Worm (Caenorhabditis elegans) whole organism, mixed stage, embryonic: ENCODE results near the gene C46F2.1.
A peak's percentile ranks its signal among the peaks of the same experiment; 100 is the strongest.

Experiments used
- M03D4.4 ChIP-seq: sonication (generic microtip); optimal IDR thresholded peaks from 2 replicates; lab custom pipeline; 2017; ENCODE audit warnings: mild to moderate bottlenecking, missing genetic modification characterization, missing compliant biosample characterization
- bed-3 ChIP-seq: fragments of 200-800 bp; sonication (Bioruptor generic); optimal IDR thresholded peaks from 3 replicates; lab custom pipeline; 2018; ENCODE audit warnings: mild to moderate bottlenecking, missing genetic modification characterization, moderate library complexity, missing compliant biosample characterization
- blmp-1 ChIP-seq: fragments of 150-350 bp; optimal IDR thresholded peaks from 2 replicates; lab custom pipeline; 2014; ENCODE audit warnings: missing biosample characterization, missing genetic modification characterization
- ceh-39 ChIP-seq: fragments of 150-350 bp; optimal IDR thresholded peaks from 2 replicates; lab custom pipeline; 2014; ENCODE audit warnings: missing biosample characterization, missing genetic modification characterization
- ceh-43 ChIP-seq: fragments of 200-800 bp; sonication (Bioruptor generic); optimal IDR thresholded peaks from 2 replicates; lab custom pipeline; 2018; ENCODE audit warnings: mild to moderate bottlenecking, missing genetic modification characterization, moderate library complexity, missing compliant biosample characterization
- ceh-83 ChIP-seq: fragments of 200-800 bp; sonication (Bioruptor generic); optimal IDR thresholded peaks from 2 replicates; lab custom pipeline; 2018; ENCODE audit warnings: mild to moderate bottlenecking, missing genetic modification characterization, missing compliant biosample characterization
- ces-1 ChIP-seq: fragments of 150-350 bp; optimal IDR thresholded peaks from 2 replicates; lab custom pipeline; 2014; ENCODE audit warnings: missing biosample characterization, missing genetic modification reagents, missing genetic modification characterization
- cnd-1 ChIP-seq: fragments of 200-800 bp; sonication (Bioruptor generic); optimal IDR thresholded peaks from 2 replicates; lab custom pipeline; 2018; ENCODE audit warnings: mild to moderate bottlenecking, missing genetic modification characterization, missing compliant biosample characterization
- drap-1 ChIP-seq: fragments of 200-800 bp; sonication (Bioruptor generic); optimal IDR thresholded peaks from 3 replicates; lab custom pipeline; 2018; ENCODE audit warnings: mild to moderate bottlenecking, missing genetic modification characterization, missing compliant biosample characterization
- elt-1 ChIP-seq: sonication (generic microtip); optimal IDR thresholded peaks from 2 replicates; lab custom pipeline; 2017; ENCODE audit warnings: missing genetic modification characterization, mild to moderate bottlenecking, missing compliant biosample characterization, antibody characterized with exemption, moderate library complexity, borderline replicate concordance; ENCODE audit not compliant: insufficient read depth
- elt-3 ChIP-seq: fragments of 150-350 bp; optimal IDR thresholded peaks from 2 replicates; lab custom pipeline; 2014; ENCODE audit warnings: missing biosample characterization, missing genetic modification characterization
- flh-1 ChIP-seq: fragments of 200-800 bp; sonication (Bioruptor generic); optimal IDR thresholded peaks from 2 replicates; lab custom pipeline; 2018; ENCODE audit warnings: mild to moderate bottlenecking, missing genetic modification characterization, moderate library complexity, missing compliant biosample characterization
- ham-2 ChIP-seq: fragments of 200-800 bp; sonication (Bioruptor generic); optimal IDR thresholded peaks from 2 replicates; lab custom pipeline; 2018; ENCODE audit warnings: mild to moderate bottlenecking, missing genetic modification characterization, missing compliant biosample characterization
- hlh-1 ChIP-seq: fragments of 150-350 bp; optimal IDR thresholded peaks from 2 replicates; lab custom pipeline; 2014; ENCODE audit warnings: missing biosample characterization, missing genetic modification reagents, missing genetic modification characterization
- lin-13 ChIP-seq: fragments of 150-350 bp; optimal IDR thresholded peaks from 2 replicates; lab custom pipeline; 2014; ENCODE audit warnings: missing biosample characterization, missing genetic modification characterization
- lin-32 ChIP-seq: fragments of 200-800 bp; sonication (Bioruptor generic); optimal IDR thresholded peaks from 2 replicates; lab custom pipeline; 2018; ENCODE audit warnings: mild to moderate bottlenecking, missing genetic modification characterization, missing compliant biosample characterization
- lsy-2 ChIP-seq: fragments of 150-350 bp; optimal IDR thresholded peaks from 2 replicates; lab custom pipeline; 2014; ENCODE audit warnings: missing biosample characterization, missing genetic modification characterization
- mab-5 ChIP-seq: fragments of 150-350 bp; optimal IDR thresholded peaks from 2 replicates; lab custom pipeline; 2014; ENCODE audit warnings: missing biosample characterization, missing genetic modification characterization
- mep-1 ChIP-seq: fragments of 150-350 bp; optimal IDR thresholded peaks from 2 replicates; lab custom pipeline; 2017; ENCODE audit warnings: missing biosample characterization, missing genetic modification reagents, missing genetic modification characterization, inconsistent platforms
- mls-2 ChIP-seq: sonication (generic microtip); optimal IDR thresholded peaks from 2 replicates; lab custom pipeline; 2016; ENCODE audit warnings: mild to moderate bottlenecking, missing genetic modification characterization, moderate library complexity, missing compliant biosample characterization
- nhr-12 ChIP-seq: fragments of 150-350 bp; optimal IDR thresholded peaks from 2 replicates; lab custom pipeline; 2014; ENCODE audit warnings: missing biosample characterization, missing genetic modification characterization
- nhr-2 ChIP-seq: fragments of 150-350 bp; optimal IDR thresholded peaks from 2 replicates; lab custom pipeline; 2014; ENCODE audit warnings: missing biosample characterization, missing genetic modification characterization
- nhr-237 ChIP-seq: fragments of 150-350 bp; optimal IDR thresholded peaks from 2 replicates; lab custom pipeline; 2014; ENCODE audit warnings: missing biosample characterization, missing genetic modification characterization
- nhr-28 ChIP-seq: fragments of 150-350 bp; optimal IDR thresholded peaks from 2 replicates; lab custom pipeline; 2014; ENCODE audit warnings: missing biosample characterization, missing genetic modification characterization
- nhr-76 ChIP-seq: sonication (generic microtip); optimal IDR thresholded peaks from 2 replicates; lab custom pipeline; 2017; ENCODE audit warnings: missing biosample characterization, missing genetic modification characterization
- pha-4 ChIP-seq: fragments of 150-350 bp; optimal IDR thresholded peaks from 2 replicates; lab custom pipeline; 2018; ENCODE audit warnings: missing biosample characterization, missing genetic modification reagents, missing genetic modification characterization
- sem-2 ChIP-seq: fragments of 200-800 bp; sonication (Bioruptor generic); optimal IDR thresholded peaks from 2 replicates; lab custom pipeline; 2018; ENCODE audit warnings: mild to moderate bottlenecking, missing genetic modification characterization, missing compliant biosample characterization
- snpc-4 ChIP-seq: fragments of 150-350 bp; optimal IDR thresholded peaks from 2 replicates; lab custom pipeline; 2014; ENCODE audit warnings: missing biosample characterization, missing genetic modification characterization
- sptf-1 ChIP-seq: sonication (generic microtip); optimal IDR thresholded peaks from 2 replicates; lab custom pipeline; 2017; ENCODE audit warnings: mild to moderate bottlenecking, missing genetic modification characterization, moderate library complexity, missing compliant biosample characterization
- tbx-8 ChIP-seq: fragments of 200-800 bp; sonication (Bioruptor generic); optimal IDR thresholded peaks from 2 replicates; lab custom pipeline; 2018; ENCODE audit warnings: mild to moderate bottlenecking, missing genetic modification characterization, moderate library complexity, missing compliant biosample characterization
- unc-120 ChIP-seq: sonication (generic microtip); optimal IDR thresholded peaks from 2 replicates; lab custom pipeline; 2017; ENCODE audit warnings: missing genetic modification characterization, missing compliant biosample characterization; ENCODE audit not compliant: poor library complexity, severe bottlenecking
- unc-39 ChIP-seq: fragments of 150-350 bp; optimal IDR thresholded peaks from 2 replicates; lab custom pipeline; 2014; ENCODE audit warnings: missing biosample characterization, missing genetic modification characterization
- unc-62 ChIP-seq: fragments of 150-350 bp; optimal IDR thresholded peaks from 2 replicates; lab custom pipeline; 2014; ENCODE audit warnings: missing biosample characterization, missing genetic modification reagents, missing genetic modification characterization
- zip-8 ChIP-seq: fragments of 150-350 bp; optimal IDR thresholded peaks from 2 replicates; lab custom pipeline; 2014; ENCODE audit warnings: missing biosample characterization, missing genetic modification characterization
- ztf-11 ChIP-seq: fragments of 150-350 bp; optimal IDR thresholded peaks from 2 replicates; lab custom pipeline; 2014; ENCODE audit warnings: missing biosample characterization, missing genetic modification characterization

Gene C46F2.1

ce11 chrX:8037365-8037764, 40.5 kb upstream of the C46F2.1 start:
- no peak for TF ChIP-seq lsy-2 (tag; lab: Kevin White, UChicago)

DNA sequence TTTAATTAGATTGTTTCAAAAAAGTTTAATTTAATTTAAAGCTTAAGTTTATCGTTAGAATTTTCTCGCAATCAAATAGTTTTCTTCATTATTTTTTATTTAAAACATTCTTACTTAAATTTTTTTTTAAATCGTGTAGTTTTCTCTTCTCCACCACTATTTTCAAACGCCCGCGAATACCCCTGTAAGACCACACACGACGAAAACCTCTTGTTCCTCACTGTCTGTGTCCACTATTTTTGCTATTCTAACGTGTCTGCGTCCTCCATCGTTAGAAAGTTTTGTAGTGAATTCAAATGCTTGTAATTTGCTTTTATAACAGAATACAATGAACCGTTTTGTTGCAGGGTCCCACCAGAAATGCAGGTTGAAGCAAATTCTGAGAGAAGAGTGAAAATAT, 36.9 kb upstream of the C46F2.1 start, which contains the start of gene xol-1:
Gene xol-1 (plus strand): TSS at position 347 of the 400 bp plus-strand sequence.
- no peak for TF ChIP-seq ham-2 (GFP tag; lab: Kevin White, UChicago)
- TF ChIP-seq mep-1 = peak; percentile 6
- TF ChIP-seq, all 35 proteins: peak for 1

DNA sequence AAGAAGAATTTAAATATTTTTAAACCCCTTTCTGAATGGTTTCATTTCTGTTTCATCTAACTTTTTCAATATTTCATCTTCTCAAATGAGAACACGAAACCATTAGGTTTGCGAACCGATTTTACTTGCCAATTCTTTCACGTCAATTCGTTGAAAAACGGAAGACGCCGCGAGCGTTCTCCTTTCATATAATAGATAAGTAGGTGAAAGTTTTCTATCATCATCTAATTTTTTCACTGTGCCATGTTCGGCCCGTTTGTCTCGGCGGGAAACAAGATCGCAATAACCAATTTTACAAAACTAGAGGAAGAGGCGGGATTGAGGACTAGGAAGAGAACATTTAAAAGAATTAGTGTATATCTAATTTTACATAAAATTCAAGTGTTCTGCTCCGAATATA, 32.7 kb upstream of the C46F2.1 start, which contains the start of gene C18A11.4:
Gene C18A11.4 (plus strand): TSS at position 367 of the 400 bp plus-strand sequence.
- TF ChIP-seq sptf-1 (tag; lab: Kevin White, UChicago) (no peak), nhr-237 (tag; lab: Kevin White, UChicago) (no peak), lin-32 (GFP tag; lab: Kevin White, UChicago) (no peak), sem-2 (no peak), unc-120 (tag; lab: Kevin White, UChicago) (no peak), mab-5 (tag; lab: Kevin White, UChicago) (no peak), drap-1 (no peak), tbx-8 (GFP tag; lab: Kevin White, UChicago) (no peak), ceh-43 (GFP tag; lab: Kevin White, UChicago) (no peak), elt-1 (no peak)

ce11 chrX:8048637-8049036, 29.2 kb upstream of the C46F2.1 start:
- TF ChIP-seq elt-3 (tag; lab: Kevin White, UChicago) (no peak), sptf-1 (tag; lab: Kevin White, UChicago) (no peak), flh-1 (GFP tag; lab: Kevin White, UChicago) (no peak), mab-5 (tag; lab: Kevin White, UChicago) (no peak), tbx-8 (GFP tag; lab: Kevin White, UChicago) (no peak), mls-2 (tag; lab: Kevin White, UChicago) (no peak)

DNA sequence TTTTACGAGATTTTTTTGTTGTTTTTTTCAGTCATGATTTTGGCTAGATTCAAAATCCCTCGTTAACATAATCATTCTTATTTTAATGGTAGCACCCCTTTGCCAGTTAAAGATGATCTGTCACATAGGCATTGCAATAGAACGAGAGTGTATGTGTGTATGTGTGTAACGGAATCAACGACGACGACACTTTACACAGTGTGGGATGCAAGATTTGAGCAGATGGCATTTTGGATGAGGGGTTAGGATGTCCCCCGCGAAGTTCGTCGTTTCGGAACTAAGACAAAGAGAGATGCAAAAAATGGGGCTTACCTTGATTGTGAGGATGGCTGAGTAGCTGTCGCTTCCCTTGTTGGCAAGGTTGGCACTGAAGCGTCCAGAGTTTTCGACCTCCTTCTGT, 25.8 kb upstream of the C46F2.1 start:
- TF ChIP-seq hlh-1 (tag; lab: Kevin White, UChicago) (peak; percentile 82), cnd-1 (tag; lab: Kevin White, UChicago) (peak; percentile 12), snpc-4 (tag; lab: Kevin White, UChicago) (no peak), zip-8 (tag; lab: Kevin White, UChicago) (no peak), unc-120 (tag; lab: Kevin White, UChicago) (peak; percentile 76), unc-62 (GFP tag; lab: Kevin White, UChicago) (peak; percentile 63), bed-3 (GFP tag; lab: Kevin White, UChicago) (no peak)
- TF ChIP-seq, all 35 proteins: peak for 4

- TF ChIP-seq unc-39 (tag; lab: Kevin White, UChicago) = no peak
- no peak for TF ChIP-seq lin-13
- TF ChIP-seq mls-2 (tag; lab: Kevin White, UChicago) = no peak
- no peak for TF ChIP-seq sem-2
- TF ChIP-seq ztf-11 (tag; lab: Kevin White, UChicago) = no peak
- no peak for TF ChIP-seq pha-4
- no peak for TF ChIP-seq zip-8 (tag; lab: Kevin White, UChicago)
- no peak for TF ChIP-seq nhr-237 (tag; lab: Kevin White, UChicago)
- TF ChIP-seq bed-3 (GFP tag; lab: Kevin White, UChicago) = no peak
- no peak for TF ChIP-seq cnd-1 (tag; lab: Kevin White, UChicago)
- no peak for TF ChIP-seq M03D4.4
- no peak for TF ChIP-seq nhr-28 (tag; lab: Kevin White, UChicago)
- TF ChIP-seq ceh-43 (GFP tag; lab: Kevin White, UChicago) = no peak
- no peak for TF ChIP-seq ham-2 (GFP tag; lab: Kevin White, UChicago)
- no peak for TF ChIP-seq blmp-1
- TF ChIP-seq nhr-76 (tag; lab: Kevin White, UChicago) = no peak
- TF ChIP-seq tbx-8 (GFP tag; lab: Kevin White, UChicago) = no peak
- peak; percentile 15 for TF ChIP-seq sptf-1 (tag; lab: Kevin White, UChicago)
- TF ChIP-seq ceh-39 (tag; lab: Kevin White, UChicago) = no peak
- TF ChIP-seq elt-1 = no peak
- TF ChIP-seq lsy-2 (tag; lab: Kevin White, UChicago) = no peak
- peak; percentile 26 for TF ChIP-seq mab-5 (tag; lab: Kevin White, UChicago)
- TF ChIP-seq nhr-2 = no peak
- TF ChIP-seq nhr-12 = no peak
- no peak for TF ChIP-seq flh-1 (GFP tag; lab: Kevin White, UChicago)
- TF ChIP-seq drap-1 = no peak
- TF ChIP-seq lin-32 (GFP tag; lab: Kevin White, UChicago) = no peak
- peak; percentile 87 for TF ChIP-seq unc-120 (tag; lab: Kevin White, UChicago)
- no peak for TF ChIP-seq snpc-4 (tag; lab: Kevin White, UChicago)
- TF ChIP-seq ceh-83 (GFP tag; lab: Kevin White, UChicago) = no peak
- no peak for TF ChIP-seq ces-1 (GFP tag; lab: Kevin White, UChicago)
- no peak for TF ChIP-seq mep-1
- peak; percentile 96 for TF ChIP-seq unc-62 (GFP tag; lab: Kevin White, UChicago)
- peak; percentile 80 for TF ChIP-seq hlh-1 (tag; lab: Kevin White, UChicago)
Observed at ce11 chrX:8053008-8053441, 24.8 kb upstream of the C46F2.1 start.
